Worm (Caenorhabditis elegans) whole organism, young adult: ENCODE data around the gene fipr-9.

Experiments
- B0336.3 ChIP-seq: fragments of 200-800 bp; sonication (Bioruptor generic); IDR thresholded peaks from 2 replicates; pipeline ENCODE4 v1.3.6; 2022; ENCODE audit warnings: missing genetic modification characterization, missing compliant biosample characterization
- F55B11.4 ChIP-seq: sonication (generic microtip); optimal IDR thresholded peaks from 2 replicates; lab custom pipeline; 2016; ENCODE audit warnings: missing compliant biosample characterization, missing genetic modification characterization, borderline replicate concordance; ENCODE audit not compliant: insufficient read depth
- ama-1 ChIP-seq, 3 experiments: fragments of 150-350 bp in 1 of 3; sonication (generic microtip) in 2 of 3; optimal IDR thresholded peaks; 2 replicates each; lab custom pipeline; 2014 to 2018; ENCODE audit warnings: missing biosample characterization in 2 of 3, missing genetic modification characterization in 2 of 3, missing genetic modification reagents in 2 of 3
- him-1 ChIP-seq: sonication (generic microtip); optimal IDR thresholded peaks from 2 replicates; lab custom pipeline; 2016; ENCODE audit warnings: missing genotype, missing genetic modification reagents, missing genetic modification characterization, missing compliant biosample characterization
- nfyb-1 ChIP-seq: fragments of 200-800 bp; sonication (Bioruptor generic); IDR thresholded peaks from 2 replicates; pipeline ENCODE4 v1.3.6; 2022; ENCODE audit warnings: missing genetic modification reagents, missing genetic modification characterization, missing compliant biosample characterization

- TF ChIP-seq B0336.3 (GFP tag; lab: Robert Waterston, UW) (no peak), him-1 (tag; lab: Kevin White, UChicago) (no peak), nfyb-1 (GFP tag; lab: Robert Waterston, UW) (no peak), ama-1 (optimal IDR thresholded peaks at IDR 0.05; lab: Kevin White, UChicago) (no peak), ama-1 (GFP tag; optimal IDR thresholded peaks at IDR 0.05; lab: Kevin White, UChicago) (no peak), F55B11.4 (no peak)
Observed at ce11 chrV:10221317-10221716, at the start of gene fipr-9, which contains the start of gene fipr-5.
